Worm (Caenorhabditis elegans): ENCODE measurements around the gene vps-52.
A peak's percentile ranks its signal among the peaks of the same experiment; 100 is the strongest.

The vps-52 gene

DNA sequence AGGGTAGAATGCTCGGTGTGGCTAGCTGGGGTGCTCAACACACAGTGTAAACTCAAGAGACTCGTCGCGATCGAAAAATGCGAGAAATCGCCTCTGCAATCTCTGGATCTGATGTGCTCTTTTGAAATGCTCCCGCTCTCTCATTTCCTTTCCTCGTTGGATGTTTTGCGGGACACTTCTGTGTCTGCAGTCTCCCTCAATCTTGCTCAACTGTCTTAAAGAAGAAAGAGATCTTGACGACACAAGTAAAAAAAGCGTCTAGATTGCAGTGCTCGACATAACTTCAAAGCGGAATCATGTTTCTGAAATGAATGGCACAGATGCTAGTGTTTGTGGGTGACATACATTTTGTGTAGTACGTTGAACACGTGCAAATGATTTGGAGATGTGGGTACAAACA is 8.5 kb downstream of the vps-52 start (continued):
- TF ChIP-seq nhr-85 (tag) (no peak), jun-1 (tag; optimal IDR thresholded peaks at IDR 0.05) (no peak), aha-1 (tag; optimal IDR thresholded peaks at IDR 0.05) (no peak), tbx-2 (tag; optimal IDR thresholded peaks at IDR 0.05) (peak; percentile 1), fkh-4 (tag; optimal IDR thresholded peaks at IDR 0.05; ENCODE audit: borderline replicate concordance) (peak; percentile 28), isw-1 (GFP tag; IDR thresholded peaks at IDR 0.05) (no peak), ces-1 (GFP tag; optimal IDR thresholded peaks at IDR 0.05) (no peak), alr-1 (tag; optimal IDR thresholded peaks at IDR 0.05; ENCODE audit: borderline replicate concordance) (no peak), dsc-1 (tag; optimal IDR thresholded peaks at IDR 0.05) (peak; percentile 76), mab-9 (GFP tag; IDR thresholded peaks at IDR 0.05) (no peak), nhr-77 (tag; optimal IDR thresholded peaks at IDR 0.05) (no peak), fkh-10 (GFP tag; optimal IDR thresholded peaks at IDR 0.05) (no peak), nhr-12 (tag; optimal IDR thresholded peaks at IDR 0.05) (no peak), blmp-1 (tag; optimal IDR thresholded peaks at IDR 0.05) (no peak), rnt-1 (tag; optimal IDR thresholded peaks at IDR 0.05) (peak; percentile 68), ceh-63 (GFP tag; optimal IDR thresholded peaks at IDR 0.05) (no peak), unc-98 (GFP tag; IDR thresholded peaks at IDR 0.05) (no peak), snu-23 (GFP tag; optimal IDR thresholded peaks at IDR 0.05) (peak; percentile 18), egl-27 (tag; optimal IDR thresholded peaks at IDR 0.05) (no peak), nhr-71 (tag; optimal IDR thresholded peaks at IDR 0.05) (peak; percentile 33), grh-1 (GFP tag; IDR thresholded peaks at IDR 0.05) (no peak), hlh-17 (GFP tag; optimal IDR thresholded peaks at IDR 0.05; ENCODE audit: borderline replicate concordance) (no peak), unc-86 (tag; optimal IDR thresholded peaks at IDR 0.05) (no peak), ceh-88 (GFP tag; IDR thresholded peaks at IDR 0.05) (no peak), efl-1 (optimal IDR thresholded peaks at IDR 0.05) (no peak), efl-1 (GFP tag; optimal IDR thresholded peaks at IDR 0.05 in 1 of 2) (peak in 1 of 2 experiments; percentile 15), ztf-4 (tag; optimal IDR thresholded peaks at IDR 0.05) (no peak), lin-39 (tag; optimal IDR thresholded peaks at IDR 0.05) (no peak), Y116A8C.19 (tag; optimal IDR thresholded peaks at IDR 0.05; ENCODE audit: borderline replicate concordance) (no peak)

DNA sequence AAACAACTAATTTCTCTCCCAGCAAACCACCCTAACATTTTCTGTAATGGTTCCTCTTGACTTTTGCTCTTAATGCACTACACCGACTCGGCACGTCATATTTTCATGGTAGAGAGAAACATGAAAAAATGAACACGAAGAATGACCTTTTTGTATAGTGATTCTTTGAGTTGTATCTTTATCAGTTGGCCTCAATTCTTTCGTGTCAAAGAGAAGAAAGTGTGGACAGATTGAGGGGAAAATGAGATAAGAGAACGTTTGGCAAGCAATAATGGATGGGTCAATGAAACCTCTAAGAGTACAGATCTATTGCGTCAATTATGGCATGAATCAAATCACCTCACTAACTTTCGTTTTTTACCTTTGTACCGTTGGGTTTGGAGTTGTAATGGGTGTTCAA is 10.8 kb downstream of the vps-52 start:
- no peak for TF ChIP-seq egl-27 (tag; optimal IDR thresholded peaks at IDR 0.05)
- TF ChIP-seq nhr-71 (tag; optimal IDR thresholded peaks at IDR 0.05): peak; percentile 4
- TF ChIP-seq C34B4.2 (tag; optimal IDR thresholded peaks at IDR 0.05): no peak
- TF ChIP-seq lin-35 (GFP tag; optimal IDR thresholded peaks at IDR 0.05): peak in 1 of 2 experiments; percentile 2
- TF ChIP-seq ces-1 (GFP tag; optimal IDR thresholded peaks at IDR 0.05): no peak
- TF ChIP-seq elt-3 (tag; optimal IDR thresholded peaks at IDR 0.05): peak in 1 of 6 experiments; percentile 3
- peak; percentile 55 for TF ChIP-seq blmp-1 (tag; optimal IDR thresholded peaks at IDR 0.05)
- TF ChIP-seq pqm-1 (tag; optimal IDR thresholded peaks at IDR 0.05): peak; percentile 80
- no peak for TF ChIP-seq lsy-2 (tag; optimal IDR thresholded peaks at IDR 0.05)
- TF ChIP-seq pax-3 (tag; optimal IDR thresholded peaks at IDR 0.05): no peak
- peak; percentile 6 for TF ChIP-seq lin-14 (GFP tag; optimal IDR thresholded peaks at IDR 0.05)
- no peak for TF ChIP-seq fkh-4 (tag; optimal IDR thresholded peaks at IDR 0.05; ENCODE audit: borderline replicate concordance)
- TF ChIP-seq elt-2 (tag; optimal IDR thresholded peaks at IDR 0.05): peak; percentile 50

DNA sequence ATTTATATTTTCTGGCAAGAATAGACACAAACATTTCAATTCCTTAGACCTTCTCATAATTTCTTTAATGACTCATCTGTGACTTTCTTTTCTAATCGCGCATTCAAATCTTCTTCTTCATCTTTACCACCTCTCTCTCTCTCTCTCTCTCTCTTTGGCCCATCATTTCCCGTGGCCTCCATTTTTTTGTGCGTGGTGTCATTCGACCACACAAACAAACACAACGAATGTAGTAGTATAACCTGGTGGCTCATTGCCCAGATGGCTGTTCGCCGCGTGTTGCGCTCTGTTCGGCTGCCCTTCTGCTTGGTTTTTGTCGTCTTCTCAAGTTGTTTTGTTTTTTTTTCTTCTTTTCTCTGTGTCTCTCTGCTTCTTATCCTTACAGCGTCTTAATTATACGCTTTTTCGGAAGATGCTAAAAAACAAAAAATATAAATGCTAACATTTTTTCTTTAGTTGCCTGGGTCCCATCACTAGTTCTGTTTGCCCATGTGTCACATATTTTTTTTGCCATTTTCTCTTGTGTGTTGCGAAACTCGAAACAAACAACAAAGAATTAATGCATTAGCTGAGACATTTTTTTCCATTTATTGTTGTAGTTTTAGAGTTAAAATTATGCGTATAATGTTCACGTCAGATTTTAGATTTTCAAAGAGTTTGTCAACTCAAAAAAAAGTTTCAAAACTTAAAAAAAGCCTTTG is 12.5 kb downstream of the vps-52 start:
- TF ChIP-seq mab-9 (GFP tag; IDR thresholded peaks at IDR 0.05): no peak
- TF ChIP-seq snu-23 (GFP tag; optimal IDR thresholded peaks at IDR 0.05): no peak
- TF ChIP-seq nhr-85 (tag): peak; percentile 80
- TF ChIP-seq irx-1 (tag; optimal IDR thresholded peaks at IDR 0.05): no peak
- no peak for TF ChIP-seq ces-1 (GFP tag; optimal IDR thresholded peaks at IDR 0.05)
- no peak for TF ChIP-seq aly-2 (tag; optimal IDR thresholded peaks at IDR 0.05)
- TF ChIP-seq grh-1 (GFP tag; IDR thresholded peaks at IDR 0.05): no peak
- peak; percentile 43 for TF ChIP-seq mep-1 (tag; optimal IDR thresholded peaks at IDR 0.05)
- no peak for TF ChIP-seq nhr-237 (tag; optimal IDR thresholded peaks at IDR 0.05)
- TF ChIP-seq nhr-71 (tag; optimal IDR thresholded peaks at IDR 0.05): peak; percentile 6
- TF ChIP-seq blmp-1 (tag; optimal IDR thresholded peaks at IDR 0.05): peak; percentile 30
- TF ChIP-seq lsy-2 (tag; optimal IDR thresholded peaks at IDR 0.05): no peak
- TF ChIP-seq rnt-1 (tag; optimal IDR thresholded peaks at IDR 0.05): peak; percentile 11
- TF ChIP-seq lin-14 (GFP tag; optimal IDR thresholded peaks at IDR 0.05): peak; percentile 39
- TF ChIP-seq dsc-1 (tag; optimal IDR thresholded peaks at IDR 0.05): no peak
- no peak for TF ChIP-seq hlh-4 (tag; optimal IDR thresholded peaks at IDR 0.05)
- TF ChIP-seq efl-1 (optimal IDR thresholded peaks at IDR 0.05): no peak
- TF ChIP-seq efl-1 (GFP tag; optimal IDR thresholded peaks at IDR 0.05 in 1 of 2): no peak
- no peak for TF ChIP-seq efl-3 (GFP tag; optimal IDR thresholded peaks at IDR 0.05)
- TF ChIP-seq ztf-4 (tag; optimal IDR thresholded peaks at IDR 0.05): no peak
- no peak for TF ChIP-seq lir-3 (tag; optimal IDR thresholded peaks at IDR 0.05; ENCODE audit: poor library complexity)
- no peak for TF ChIP-seq unc-98 (GFP tag; IDR thresholded peaks at IDR 0.05)
- peak; percentile 1 for TF ChIP-seq fos-1 (tag; optimal IDR thresholded peaks at IDR 0.05)
- TF ChIP-seq ceh-63 (GFP tag; optimal IDR thresholded peaks at IDR 0.05): no peak
- no peak for TF ChIP-seq aha-1 (tag; optimal IDR thresholded peaks at IDR 0.05)
- no peak for TF ChIP-seq zip-4 (GFP tag; optimal IDR thresholded peaks at IDR 0.05)
